Fruit fly (Drosophila melanogaster): ENCODE results near the gene chas.
A peak's percentile ranks its signal among the peaks of the same experiment; 100 is the strongest.

Gene chas

dm6 chrX:17714976-17715375, 16.4 kb upstream of the chas start (continued):
- TF ChIP-seq prd (optimal IDR thresholded peaks at IDR 0.05), result no peak
- TF ChIP-seq prd (GFP tag; IDR thresholded peaks at IDR 0.05), result no peak
- no peak for TF ChIP-seq odd (GFP tag; optimal IDR thresholded peaks at IDR 0.05)
- no peak for TF ChIP-seq Bgb (GFP tag; IDR thresholded peaks at IDR 0.05; ENCODE audit: partially characterized antibody)
- TF ChIP-seq CG33213 (GFP tag; optimal IDR thresholded peaks at IDR 0.05), result no peak
- no peak for TF ChIP-seq CG12942 (GFP tag; optimal IDR thresholded peaks at IDR 0.05)
- TF ChIP-seq CG17385 (GFP tag; optimal IDR thresholded peaks at IDR 0.05), result no peak
- TF ChIP-seq CHES-1-like (GFP tag; optimal IDR thresholded peaks at IDR 0.05), result no peak
- peak; percentile 96 for TF ChIP-seq Blimp-1 (GFP tag; optimal IDR thresholded peaks at IDR 0.05)
- TF ChIP-seq fd96Cb (tag; optimal IDR thresholded peaks at IDR 0.05), result no peak
- TF ChIP-seq CG1233 (GFP tag; optimal IDR thresholded peaks at IDR 0.05), result no peak
- no peak for TF ChIP-seq Atf6 (GFP tag; IDR thresholded peaks at IDR 0.05)
- no peak for TF ChIP-seq unpg (GFP tag; optimal IDR thresholded peaks at IDR 0.05)
- no peak for TF ChIP-seq Kr (GFP tag; optimal IDR thresholded peaks at IDR 0.05)
- TF ChIP-seq amos (GFP tag; IDR thresholded peaks at IDR 0.05; ENCODE audit: partially characterized antibody), result no peak
- TF ChIP-seq C15 (GFP tag; IDR thresholded peaks at IDR 0.05), result no peak
- no peak for TF ChIP-seq gce (GFP tag; IDR thresholded peaks at IDR 0.05)
- TF ChIP-seq CG11560 (tag; IDR thresholded peaks at IDR 0.05), result no peak
- no peak for TF ChIP-seq eyg (GFP tag; optimal IDR thresholded peaks at IDR 0.05)
- TF ChIP-seq E2f1 (GFP tag; IDR thresholded peaks at IDR 0.05), result no peak
- TF ChIP-seq CG16863 (GFP tag; optimal IDR thresholded peaks at IDR 0.05), result no peak
- peak; percentile 63 for TF ChIP-seq CG4360 (GFP tag; IDR thresholded peaks at IDR 0.05)
- no peak for TF ChIP-seq bowl (GFP tag; IDR thresholded peaks at IDR 0.05)
- TF ChIP-seq Ets65A (GFP tag), result peak; percentile 42
- no peak for TF ChIP-seq fru (optimal IDR thresholded peaks at IDR 0.05)
- TF ChIP-seq CG7987 (GFP tag; optimal IDR thresholded peaks at IDR 0.05), result no peak
- no peak for TF ChIP-seq Dp (GFP tag; optimal IDR thresholded peaks at IDR 0.05)
- no peak for TF ChIP-seq CG17612 (GFP tag; IDR thresholded peaks at IDR 0.05)
- TF ChIP-seq CG2678 (tag; optimal IDR thresholded peaks at IDR 0.05), result no peak
- TF ChIP-seq MESR4 (GFP tag; optimal IDR thresholded peaks at IDR 0.05), result no peak
- no peak for TF ChIP-seq wor (GFP tag; IDR thresholded peaks at IDR 0.05)
- no peak for TF ChIP-seq CG1529 (GFP tag; optimal IDR thresholded peaks at IDR 0.05)
- no peak for TF ChIP-seq CG7839 (tag; optimal IDR thresholded peaks at IDR 0.05)
- TF ChIP-seq CG3065 (GFP tag; optimal IDR thresholded peaks at IDR 0.05), result no peak
- TF ChIP-seq vnd (GFP tag; IDR thresholded peaks at IDR 0.05; ENCODE audit: partially characterized antibody), result no peak

dm6 chrX:17713740-17714135, 15.2 kb upstream of the chas start:
- TF ChIP-seq hbn (GFP tag; IDR thresholded peaks at IDR 0.05; ENCODE audit: partially characterized antibody) (no peak), cwo (GFP tag; optimal IDR thresholded peaks at IDR 0.05) (peak; percentile 58), sqz (GFP tag; optimal IDR thresholded peaks at IDR 0.05) (peak; percentile 6), CG3163 (GFP tag; optimal IDR thresholded peaks at IDR 0.05) (peak; percentile 50), prd (optimal IDR thresholded peaks at IDR 0.05) (no peak), prd (GFP tag; IDR thresholded peaks at IDR 0.05) (peak; percentile 89), CG16813 (GFP tag; IDR thresholded peaks at IDR 0.05; ENCODE audit: partially characterized antibody) (no peak), CG12071 (GFP tag; optimal IDR thresholded peaks at IDR 0.05) (peak; percentile 73), CG17328 (GFP tag; IDR thresholded peaks at IDR 0.05) (peak; percentile 79), CG6272 (GFP tag; IDR thresholded peaks at IDR 0.05) (peak; percentile 78), CG8281 (tag; optimal IDR thresholded peaks at IDR 0.05) (no peak), Ets65A (GFP tag) (peak; percentile 85), CG17361 (GFP tag; IDR thresholded peaks at IDR 0.05) (peak; percentile 65; the same call in 2 of the 3 replicates), Neu2 (GFP tag; optimal IDR thresholded peaks at IDR 0.05; ENCODE audit: borderline replicate concordance) (peak; percentile 4), CG2199 (GFP tag; IDR thresholded peaks at IDR 0.05) (peak; percentile 72; the same call in 1 of the 3 replicates), Eip74EF (GFP tag; optimal IDR thresholded peaks at IDR 0.05) (no peak), jumu (GFP tag; optimal IDR thresholded peaks at IDR 0.05) (peak; percentile 71), repo (GFP tag; optimal IDR thresholded peaks at IDR 0.05) (peak; percentile 60), peb (GFP tag; IDR thresholded peaks at IDR 0.05) (peak; percentile 74), CG14710 (tag; optimal IDR thresholded peaks at IDR 0.05) (peak; percentile 52), Oaz (GFP tag; IDR thresholded peaks at IDR 0.05) (peak; percentile 64)

Data from whole organism, embryonic.